Fruit fly (Drosophila melanogaster) whole organism, embryonic: ENCODE data around the gene CG44040.
A peak's percentile ranks its signal among the peaks of the same experiment; 100 is the strongest.

Experiments
- ATbp ChIP-seq: fragments of 200-800 bp; sonication (Bioruptor generic); optimal IDR thresholded peaks from 2 replicates; lab custom pipeline; 2017; ENCODE audit warnings: missing biosample characterization, mild to moderate bottlenecking, missing genetic modification characterization, missing genetic modification reagents
- CG10267 ChIP-seq: fragments of 200-800 bp; sonication (Bioruptor generic); optimal IDR thresholded peaks from 2 replicates; lab custom pipeline; 2018; ENCODE audit warnings: missing biosample characterization, mild to moderate bottlenecking, missing genetic modification characterization, moderate library complexity
- CG12236 ChIP-seq: fragments of 200-800 bp; sonication (Bioruptor generic); optimal IDR thresholded peaks from 2 replicates; lab custom pipeline; 2016; ENCODE audit warnings: missing biosample characterization, missing genetic modification characterization
- CG1233 ChIP-seq: fragments of 200-800 bp; sonication (Bioruptor generic); optimal IDR thresholded peaks from 4 replicates; lab custom pipeline; 2018; ENCODE audit warnings: missing biosample characterization, mild to moderate bottlenecking, missing genetic modification characterization
- CG14710 ChIP-seq: fragments of 200-800 bp; sonication (Bioruptor generic); optimal IDR thresholded peaks from 3 replicates; lab custom pipeline; 2019; ENCODE audit warnings: missing biosample characterization, mild to moderate bottlenecking, missing genetic modification characterization, moderate library complexity
- CG15514 ChIP-seq: fragments of 200-800 bp; sonication (Bioruptor generic); optimal IDR thresholded peaks from 3 replicates; lab custom pipeline; 2017; ENCODE audit warnings: missing biosample characterization, missing genetic modification characterization, mild to moderate bottlenecking, moderate library complexity, missing genetic modification reagents
- CG16813 ChIP-seq: fragments of 200-800 bp; sonication (Bioruptor generic); IDR thresholded peaks from 3 replicates; pipeline ENCODE4 v1.3.6; 2022; ENCODE audit warnings: missing biosample characterization, missing genetic modification characterization; ENCODE audit not compliant: partially characterized antibody
- CG17385 ChIP-seq: fragments of 200-800 bp; sonication (Bioruptor generic); optimal IDR thresholded peaks from 3 replicates; lab custom pipeline; 2018; ENCODE audit warnings: missing biosample characterization, mild to moderate bottlenecking, missing genetic modification characterization
- CG2129 ChIP-seq: fragments of 200-800 bp; sonication (Bioruptor generic); IDR thresholded peaks from 2 replicates; pipeline ENCODE4 v1.3.6; 2022; ENCODE audit warnings: missing biosample characterization, missing genetic modification characterization; ENCODE audit not compliant: partially characterized antibody
- CG2712 ChIP-seq: fragments of 200-800 bp; optimal IDR thresholded peaks from 3 replicates; lab custom pipeline; 2019; ENCODE audit warnings: missing biosample characterization, mild to moderate bottlenecking, missing genetic modification characterization, moderate library complexity
- CG2889 ChIP-seq: fragments of 200-800 bp; sonication (Bioruptor generic); IDR thresholded peaks from 3 replicates; pipeline ENCODE4 v1.3.6; 2022; ENCODE audit warnings: missing biosample characterization, missing genetic modification characterization
- CG30020 ChIP-seq: fragments of 200-800 bp; optimal IDR thresholded peaks from 2 replicates; lab custom pipeline; 2019; ENCODE audit warnings: missing biosample characterization, mild to moderate bottlenecking, missing genetic modification characterization, moderate library complexity
- CG31388 ChIP-seq: fragments of 200-800 bp; sonication (Bioruptor generic); optimal IDR thresholded peaks from 2 replicates; lab custom pipeline; 2016; ENCODE audit warnings: missing biosample characterization, missing genetic modification characterization
- CG34224 ChIP-seq: fragments of 200-800 bp; sonication (Bioruptor generic); IDR thresholded peaks from 3 replicates; pipeline ENCODE4 v1.3.6; 2022; ENCODE audit warnings: missing biosample characterization, missing genetic modification characterization; ENCODE audit not compliant: partially characterized antibody
- CG34422 ChIP-seq: fragments of 200-800 bp; sonication (Bioruptor generic); IDR thresholded peaks from 3 replicates; pipeline ENCODE4 v1.3.6; 2022; ENCODE audit warnings: missing biosample characterization, missing genetic modification characterization
- CG3838 ChIP-seq: fragments of 200-800 bp; sonication (Bioruptor generic); optimal IDR thresholded peaks from 3 replicates; lab custom pipeline; 2016; ENCODE audit warnings: missing biosample characterization, missing genetic modification characterization
- CG4360 ChIP-seq: fragments of 200-800 bp; sonication (Bioruptor generic); IDR thresholded peaks from 2 replicates; pipeline ENCODE4 v1.3.6; 2022; ENCODE audit warnings: missing biosample characterization, missing genetic modification characterization
- CG4820 ChIP-seq: fragments of 200-800 bp; sonication (Bioruptor generic); optimal IDR thresholded peaks from 3 replicates; lab custom pipeline; 2016; ENCODE audit warnings: missing biosample characterization, missing genetic modification characterization
- CG4854 ChIP-seq: fragments of 200-800 bp; sonication (Bioruptor generic); optimal IDR thresholded peaks from 2 replicates; lab custom pipeline; 2016; ENCODE audit warnings: missing biosample characterization, missing genetic modification characterization, inconsistent platforms
- CG6272 ChIP-seq: fragments of 200-800 bp; sonication (Bioruptor generic); IDR thresholded peaks from 2 replicates; pipeline ENCODE4 v1.3.6; 2022; ENCODE audit warnings: missing biosample characterization, missing genetic modification characterization
- CG7928 ChIP-seq: fragments of 200-800 bp; sonication (Bioruptor generic); optimal IDR thresholded peaks from 2 replicates; lab custom pipeline; 2017; ENCODE audit warnings: missing biosample characterization, mild to moderate bottlenecking, missing genetic modification characterization
- Deaf1 ChIP-seq: fragments of 200-800 bp; optimal IDR thresholded peaks from 3 replicates; lab custom pipeline; 2019; ENCODE audit warnings: missing biosample characterization, mild to moderate bottlenecking, missing genetic modification characterization, moderate library complexity
- Fer1 ChIP-seq: fragments of 200-800 bp; sonication (Bioruptor generic); optimal IDR thresholded peaks from 2 replicates; lab custom pipeline; 2017; ENCODE audit warnings: missing biosample characterization, mild to moderate bottlenecking, missing genetic modification characterization
- Fer2 ChIP-seq: fragments of 200-800 bp; sonication (Bioruptor generic); optimal IDR thresholded peaks from 2 replicates; lab custom pipeline; 2018; ENCODE audit warnings: missing biosample characterization, mild to moderate bottlenecking, missing genetic modification characterization, moderate library complexity
- MBD-R2 ChIP-seq: fragments of 200-800 bp; sonication (Bioruptor generic); IDR thresholded peaks from 2 replicates; pipeline ENCODE4 v1.3.6; 2022; ENCODE audit warnings: missing biosample characterization, missing genetic modification characterization
- Med ChIP-seq: fragments of 200-800 bp; sonication (Bioruptor generic); peaks from one replicate; lab custom pipeline; 2016; ENCODE audit warnings: missing biosample characterization, missing genetic modification characterization, mild to moderate bottlenecking, inconsistent platforms, moderate library complexity
- Oli ChIP-seq: fragments of 200-800 bp; sonication (Bioruptor generic); optimal IDR thresholded peaks from 2 replicates; lab custom pipeline; 2018; ENCODE audit warnings: missing biosample characterization, mild to moderate bottlenecking, missing genetic modification characterization, moderate library complexity
- Opbp ChIP-seq: fragments of 200-800 bp; sonication (Bioruptor generic); IDR thresholded peaks from 3 replicates; pipeline ENCODE4 v1.3.6; 2022; ENCODE audit warnings: missing biosample characterization, missing genetic modification characterization; ENCODE audit not compliant: partially characterized antibody
- Rx ChIP-seq: fragments of 200-800 bp; sonication (Bioruptor generic); IDR thresholded peaks from 2 replicates; pipeline ENCODE4 v1.3.6; 2022; ENCODE audit warnings: missing biosample characterization, missing genetic modification characterization
- Side ChIP-seq: fragments of 200-800 bp; sonication (Bioruptor generic); optimal IDR thresholded peaks from 2 replicates; lab custom pipeline; 2016; ENCODE audit warnings: missing biosample characterization, missing genetic modification characterization
- Sry-δ ChIP-seq: fragments of 200-800 bp; sonication (Bioruptor generic); optimal IDR thresholded peaks from 2 replicates; lab custom pipeline; 2016; ENCODE audit warnings: missing biosample characterization, missing genetic modification characterization
- Taf1 ChIP-seq: fragments of 200-800 bp; sonication (Bioruptor generic); IDR thresholded peaks from 2 replicates; pipeline ENCODE4 v1.3.6; 2022; ENCODE audit warnings: missing biosample characterization, missing genetic modification characterization
- ab ChIP-seq: fragments of 200-800 bp; sonication (Bioruptor generic); optimal IDR thresholded peaks from 2 replicates; lab custom pipeline; 2016; ENCODE audit warnings: missing biosample characterization, missing genetic modification characterization
- al ChIP-seq: fragments of 200-800 bp; sonication (Bioruptor generic); IDR thresholded peaks from 2 replicates; pipeline ENCODE4 v1.3.6; 2022; ENCODE audit warnings: missing biosample characterization, missing genetic modification characterization
- amos ChIP-seq: fragments of 200-800 bp; sonication (Bioruptor generic); IDR thresholded peaks from 2 replicates; pipeline ENCODE4 v1.3.6; 2022; ENCODE audit warnings: missing biosample characterization, missing genetic modification characterization; ENCODE audit not compliant: partially characterized antibody
- az2 ChIP-seq: fragments of 200-800 bp; sonication (Bioruptor generic); optimal IDR thresholded peaks from 3 replicates; lab custom pipeline; 2016; ENCODE audit warnings: missing biosample characterization, missing genetic modification characterization
- bab2 ChIP-seq: fragments of 200-800 bp; sonication (Bioruptor generic); optimal IDR thresholded peaks from 2 replicates; lab custom pipeline; 2016; ENCODE audit warnings: missing biosample characterization, missing genetic modification characterization
- chn ChIP-seq: fragments of 200-800 bp; sonication (Bioruptor generic); optimal IDR thresholded peaks from 2 replicates; lab custom pipeline; 2016; ENCODE audit warnings: missing biosample characterization, missing genetic modification characterization
- crol ChIP-seq: fragments of 200-800 bp; sonication (Bioruptor generic); IDR thresholded peaks from 2 replicates; pipeline ENCODE4 v1.3.6; 2022; ENCODE audit warnings: missing biosample characterization, missing genetic modification characterization
- fd3F ChIP-seq: fragments of 200-800 bp; sonication (Bioruptor generic); optimal IDR thresholded peaks from 2 replicates; lab custom pipeline; 2018; ENCODE audit warnings: missing biosample characterization, mild to moderate bottlenecking, missing genetic modification characterization, moderate library complexity
- her ChIP-seq: fragments of 200-800 bp; sonication (Bioruptor generic); optimal IDR thresholded peaks from 2 replicates; lab custom pipeline; 2016; ENCODE audit warnings: missing biosample characterization, missing genetic modification characterization
- jigr1 ChIP-seq: fragments of 200-800 bp; sonication (Bioruptor generic); IDR thresholded peaks from 3 replicates; pipeline ENCODE4 v1.3.6; 2022; ENCODE audit warnings: missing biosample characterization, missing genetic modification characterization
- mam ChIP-seq: fragments of 200-800 bp; sonication (Bioruptor generic); optimal IDR thresholded peaks from 3 replicates; lab custom pipeline; 2016; ENCODE audit warnings: missing biosample characterization, missing genetic modification characterization
- phol ChIP-seq: fragments of 200-800 bp; sonication (Bioruptor generic); optimal IDR thresholded peaks from 3 replicates; lab custom pipeline; 2018; ENCODE audit warnings: missing biosample characterization, mild to moderate bottlenecking, missing genetic modification characterization, moderate library complexity
- prd ChIP-seq, 3 experiments: fragments of >200 bp in 2 of 3; fragments of 200-800 bp in 1 of 3; sonication (Bioruptor generic) in 1 of 3; optimal IDR thresholded peaks in 2 of 3; IDR thresholded peaks in 1 of 3; 2 replicates in 2 of 3; 3 replicates in 1 of 3; pipeline versions ENCODE4 v1.3.6 to Lab custom; 2017 to 2022; ENCODE audit warnings: missing biosample characterization in 1 of 3, missing genetic modification characterization in 1 of 3
- ro ChIP-seq: fragments of 200-800 bp; sonication (Bioruptor generic); IDR thresholded peaks from 2 replicates; pipeline ENCODE4 v1.3.6; 2022; ENCODE audit warnings: missing biosample characterization, missing genetic modification characterization
- sisA ChIP-seq: fragments of 200-800 bp; sonication (Bioruptor generic); IDR thresholded peaks from 2 replicates; pipeline ENCODE4 v1.3.6; 2022; ENCODE audit warnings: missing biosample characterization, missing genetic modification characterization
- tap ChIP-seq: fragments of 200-800 bp; optimal IDR thresholded peaks from 3 replicates; lab custom pipeline; 2019; ENCODE audit warnings: missing biosample characterization, mild to moderate bottlenecking, missing genetic modification characterization, moderate library complexity
- tna ChIP-seq: fragments of 200-800 bp; sonication (Bioruptor generic); IDR thresholded peaks from 2 replicates; pipeline ENCODE4 v1.3.6; 2022; ENCODE audit warnings: missing biosample characterization, missing genetic modification characterization; ENCODE audit not compliant: partially characterized antibody
- unc-4 ChIP-seq: fragments of 200-800 bp; sonication (Bioruptor generic); IDR thresholded peaks from 2 replicates; pipeline ENCODE4 v1.3.6; 2022; ENCODE audit warnings: missing biosample characterization, missing genetic modification characterization; ENCODE audit not compliant: partially characterized antibody

Gene CG44040

dm6 chr3R:15363608-15364007, 43.4 kb downstream of the CG44040 start, which contains the start of gene CG6171 (continued):
- TF ChIP-seq CG6272 (GFP tag; lab: Robert Waterston, UW) (no peak), ro (GFP tag; lab: Robert Waterston, UW) (no peak), CG4360 (GFP tag; lab: Robert Waterston, UW) (no peak), prd (optimal IDR thresholded peaks at IDR 0.05; lab: Kevin White, UChicago) (no peak), prd (GFP tag; IDR thresholded peaks at IDR 0.05; lab: Robert Waterston, UW) (no peak), bab2 (no peak), Oli (tag; lab: Kevin White, UChicago) (no peak), CG16813 (0 out of 3 replicates have a peak, but pooled peaks have one; percentile 29), Side (GFP tag; lab: Kevin White, UChicago) (no peak), CG15514 (peak; percentile 18), mam (GFP tag; lab: Kevin White, UChicago) (no peak), CG34422 (GFP tag; lab: Robert Waterston, UW) (no peak), sisA (GFP tag; lab: Robert Waterston, UW) (no peak), Sry-δ (peak; percentile 84), CG12236 (no peak), CG1233 (no peak), Taf1 (GFP tag; lab: Robert Waterston, UW) (no peak), ab (GFP tag; lab: Kevin White, UChicago) (no peak), al (GFP tag; lab: Robert Waterston, UW) (no peak), CG4854 (no peak), MBD-R2 (GFP tag; lab: Robert Waterston, UW) (peak; percentile 70), phol (tag; lab: Kevin White, UChicago) (peak; percentile 41), chn (GFP tag; lab: Kevin White, UChicago) (no peak), CG2129 (GFP tag; lab: Robert Waterston, UW) (peak; percentile 34; the same call in 1 of the 2 replicates), az2 (no peak), CG31388 (GFP tag; lab: Kevin White, UChicago) (no peak), tap (tag; lab: Kevin White, UChicago) (no peak), CG14710 (tag; lab: Kevin White, UChicago) (peak; percentile 12), her (GFP tag; lab: Kevin White, UChicago) (no peak), CG17385 (no peak), CG7928 (GFP tag; lab: Kevin White, UChicago) (no peak), CG30020 (tag; lab: Kevin White, UChicago) (no peak), CG34224 (peak; percentile 48; the same call in 2 of the 3 replicates), CG4820 (no peak), CG2889 (GFP tag; lab: Robert Waterston, UW) (no peak), Opbp (GFP tag; lab: Robert Waterston, UW) (peak; percentile 43; the same call in 1 of the 3 replicates), CG10267 (tag; lab: Kevin White, UChicago) (peak; percentile 92), Fer1 (GFP tag; lab: Kevin White, UChicago) (no peak), fd3F (GFP tag; lab: Kevin White, UChicago) (no peak), Fer2 (tag; lab: Kevin White, UChicago) (no peak), Med (peak; percentile 82), amos (GFP tag; lab: Robert Waterston, UW) (peak; percentile 54; the same call in 1 of the 2 replicates), Rx (no peak), tna (GFP tag; lab: Robert Waterston, UW) (no peak), jigr1 (no peak), ATbp (GFP tag; lab: Kevin White, UChicago) (no peak), CG3838 (GFP tag; lab: Kevin White, UChicago) (no peak), CG2712 (tag; lab: Kevin White, UChicago) (no peak), unc-4 (peak; percentile 59), Deaf1 (tag; lab: Kevin White, UChicago) (no peak), crol (GFP tag; lab: Robert Waterston, UW) (no peak)
